Worm (Caenorhabditis elegans) whole organism, late embryonic: Measurements from ENCODE around the gene dct-7.
A peak's percentile ranks its signal among the peaks of the same experiment; 100 is the strongest.

Experiments used
- F13H6.1 ChIP-seq: sonication (generic microtip); optimal IDR thresholded peaks from 2 replicates; lab custom pipeline; 2016; ENCODE audit warnings: missing genetic modification characterization, missing compliant biosample characterization
- K09A11.1 ChIP-seq: sonication (generic microtip); optimal IDR thresholded peaks from 2 replicates; lab custom pipeline; 2017; ENCODE audit warnings: antibody characterized with exemption, mild to moderate bottlenecking, missing genetic modification characterization, missing compliant biosample characterization; ENCODE audit not compliant: insufficient read depth
- T23F11.4 ChIP-seq: fragments of 200-800 bp; sonication (Bioruptor generic); optimal IDR thresholded peaks from 2 replicates; lab custom pipeline; 2018; ENCODE audit warnings: mild to moderate bottlenecking, missing genetic modification characterization, missing compliant biosample characterization
- Y22D7AL.16 ChIP-seq: sonication (generic microtip); optimal IDR thresholded peaks from 2 replicates; lab custom pipeline; 2016; ENCODE audit warnings: missing genetic modification characterization, missing compliant biosample characterization
- ahr-1 ChIP-seq: sonication (generic microtip); optimal IDR thresholded peaks from 2 replicates; lab custom pipeline; 2016; ENCODE audit warnings: missing genetic modification characterization, missing compliant biosample characterization
- ama-1 ChIP-seq: fragments of 150-350 bp; optimal IDR thresholded peaks from 2 replicates; lab custom pipeline; 2014
- ceh-14 ChIP-seq: sonication (generic microtip); optimal IDR thresholded peaks from 2 replicates; lab custom pipeline; 2016; ENCODE audit warnings: missing genotype, missing genetic modification characterization, missing compliant biosample characterization
- ceh-18 ChIP-seq: sonication (generic microtip); optimal IDR thresholded peaks from 2 replicates; lab custom pipeline; 2016; ENCODE audit warnings: missing genetic modification characterization, missing compliant biosample characterization
- ceh-24 ChIP-seq: sonication (generic microtip); optimal IDR thresholded peaks from 2 replicates; lab custom pipeline; 2016; ENCODE audit warnings: mild to moderate bottlenecking, missing genetic modification characterization, missing compliant biosample characterization
- ceh-30 ChIP-seq: fragments of 150-350 bp; optimal IDR thresholded peaks from 2 replicates; lab custom pipeline; 2014; ENCODE audit warnings: missing biosample characterization, missing genetic modification characterization
- ceh-31 ChIP-seq: sonication (generic microtip); optimal IDR thresholded peaks from 2 replicates; lab custom pipeline; 2016; ENCODE audit warnings: missing genetic modification characterization, missing compliant biosample characterization
- ceh-6 ChIP-seq: fragments of 200-800 bp; sonication (Bioruptor generic); optimal IDR thresholded peaks from 2 replicates; lab custom pipeline; 2018; ENCODE audit warnings: mild to moderate bottlenecking, missing genetic modification characterization, missing compliant biosample characterization
- ceh-9 ChIP-seq: sonication (generic microtip); optimal IDR thresholded peaks from 2 replicates; lab custom pipeline; 2016; ENCODE audit warnings: mild to moderate bottlenecking, missing genetic modification characterization, inconsistent platforms, missing compliant biosample characterization
- che-1 ChIP-seq: sonication (generic microtip); optimal IDR thresholded peaks from 2 replicates; lab custom pipeline; 2016; ENCODE audit warnings: mild to moderate bottlenecking, missing genetic modification characterization, missing compliant biosample characterization
- elt-2 ChIP-seq: sonication (generic microtip); optimal IDR thresholded peaks from 2 replicates; lab custom pipeline; 2016; ENCODE audit warnings: missing genetic modification reagents, missing genetic modification characterization, missing compliant biosample characterization
- elt-4 ChIP-seq: sonication (generic microtip); optimal IDR thresholded peaks from 2 replicates; lab custom pipeline; 2016; ENCODE audit warnings: missing genetic modification characterization, missing compliant biosample characterization
- eyg-1 ChIP-seq: sonication (generic microtip); optimal IDR thresholded peaks from 2 replicates; lab custom pipeline; 2016; ENCODE audit warnings: missing genotype, missing genetic modification characterization, missing compliant biosample characterization
- fax-1 ChIP-seq: sonication (generic microtip); optimal IDR thresholded peaks from 2 replicates; lab custom pipeline; 2016; ENCODE audit warnings: missing genotype, missing genetic modification characterization, missing compliant biosample characterization
- fkh-10 ChIP-seq: fragments of 150-350 bp; optimal IDR thresholded peaks from 2 replicates; lab custom pipeline; 2014; ENCODE audit warnings: missing biosample characterization, missing genetic modification reagents, missing genetic modification characterization
- fkh-6 ChIP-seq: sonication (generic microtip); optimal IDR thresholded peaks from 2 replicates; lab custom pipeline; 2016; ENCODE audit warnings: missing genetic modification characterization, missing compliant biosample characterization
- hlh-15 ChIP-seq: sonication (generic microtip); optimal IDR thresholded peaks from 2 replicates; lab custom pipeline; 2016; ENCODE audit warnings: missing genetic modification characterization, missing compliant biosample characterization
- lim-6 ChIP-seq: sonication (generic microtip); optimal IDR thresholded peaks from 2 replicates; lab custom pipeline; 2016; ENCODE audit warnings: missing genetic modification characterization, missing compliant biosample characterization
- lin-11 ChIP-seq: fragments of 200-800 bp; sonication (Bioruptor generic); optimal IDR thresholded peaks from 2 replicates; lab custom pipeline; 2018; ENCODE audit warnings: mild to moderate bottlenecking, missing genetic modification characterization, missing compliant biosample characterization
- mec-3 ChIP-seq: sonication (generic microtip); optimal IDR thresholded peaks from 2 replicates; lab custom pipeline; 2016; ENCODE audit warnings: borderline replicate concordance, missing genetic modification characterization, missing compliant biosample characterization
- nhr-11 ChIP-seq: fragments of 150-350 bp; optimal IDR thresholded peaks from 2 replicates; lab custom pipeline; 2014; ENCODE audit warnings: missing biosample characterization, missing genetic modification characterization
- pha-2 ChIP-seq: sonication (generic microtip); optimal IDR thresholded peaks from 2 replicates; lab custom pipeline; 2017; ENCODE audit warnings: mild to moderate bottlenecking, missing genetic modification characterization, missing compliant biosample characterization
- ref-2 ChIP-seq: sonication (generic microtip); optimal IDR thresholded peaks from 2 replicates; lab custom pipeline; 2016; ENCODE audit warnings: missing genetic modification characterization, missing compliant biosample characterization
- sdc-2 ChIP-seq: sonication (generic microtip); optimal IDR thresholded peaks from 2 replicates; lab custom pipeline; 2016; ENCODE audit warnings: missing genotype, missing genetic modification characterization, missing compliant biosample characterization
- unc-3 ChIP-seq, 2 experiments: fragments of 200-800 bp in 1 of 2; sonication (Bioruptor generic) in 1 of 2; sonication (generic microtip) in 1 of 2; conservative IDR thresholded peaks in 1 of 2; optimal IDR thresholded peaks in 1 of 2; 2 replicates each; pipeline versions ENCODE4 v1.3.6 to Lab custom; 2016 to 2022; ENCODE audit warnings: missing compliant biosample characterization in 2 of 2, missing genetic modification characterization in 2 of 2, missing genetic modification reagents in 1 of 2
- unc-86 ChIP-seq: sonication (generic microtip); optimal IDR thresholded peaks from 2 replicates; lab custom pipeline; 2016; ENCODE audit warnings: missing genetic modification characterization, missing compliant biosample characterization
- zip-5 ChIP-seq: sonication (generic microtip); optimal IDR thresholded peaks from 2 replicates; lab custom pipeline; 2016; ENCODE audit warnings: missing genetic modification characterization, missing compliant biosample characterization
- ztf-16 ChIP-seq: sonication (generic microtip); optimal IDR thresholded peaks from 2 replicates; lab custom pipeline; 2017; ENCODE audit warnings: missing genetic modification characterization, missing compliant biosample characterization

Gene dct-7

DNA sequence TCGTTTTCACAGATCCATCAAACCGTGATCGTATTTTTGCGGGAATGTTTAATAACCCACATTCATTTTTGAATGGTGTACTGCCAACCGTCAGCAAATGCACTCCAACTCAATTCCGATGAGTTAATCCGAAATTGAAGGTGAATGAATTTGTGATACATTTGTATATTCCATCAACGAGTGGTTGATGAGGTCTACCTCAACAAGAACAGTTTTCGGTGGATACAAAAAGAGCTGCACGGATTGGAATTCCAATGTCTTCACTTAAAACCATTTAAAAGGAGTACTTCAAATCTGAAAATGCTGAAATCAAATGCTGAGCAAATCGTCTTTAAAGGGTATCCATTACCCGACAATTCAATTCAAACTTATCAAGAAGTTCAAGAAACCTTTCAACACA, 1.1 kb downstream of the dct-7 start, which contains the start of gene F15E6.5:
F15E6.5 (plus strand) TSS at position 301 of the 400 bp plus-strand sequence.
- TF ChIP-seq pha-2 (tag; lab: Kevin White, UChicago) (no peak), ceh-9 (no peak), eyg-1 (no peak), fkh-10 (no peak), fax-1 (tag; lab: Kevin White, UChicago) (no peak), lim-6 (no peak), T23F11.4 (GFP tag; lab: Kevin White, UChicago) (no peak), nhr-11 (tag; lab: Kevin White, UChicago) (no peak)

DNA sequence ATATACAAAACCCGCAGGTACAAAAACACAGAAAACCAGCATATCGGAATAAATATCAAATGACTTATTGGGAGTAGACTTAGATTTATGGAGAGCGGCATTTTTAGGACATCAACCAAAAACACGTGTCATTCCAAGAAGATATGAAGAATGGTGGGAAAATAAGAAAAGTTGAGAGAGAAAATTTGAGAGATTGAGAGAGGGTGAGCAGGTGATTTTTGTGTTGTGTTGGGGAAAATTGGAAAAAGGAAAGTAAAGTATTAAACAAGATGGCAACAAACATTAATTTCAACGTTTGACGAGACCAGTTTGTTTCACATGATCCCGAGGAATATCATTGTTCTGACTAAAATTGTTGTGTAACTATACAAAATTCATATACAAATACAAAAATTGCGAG, 2.0 kb downstream of the dct-7 start, which contains the start of gene srv-4:
srv-4 (minus strand) TSS at position 101 of the 400 bp plus-strand sequence.
- TF ChIP-seq unc-3 (GFP tag; conservative IDR thresholded peaks at IDR 0.05; lab: Robert Waterston, UW): no peak
- no peak for TF ChIP-seq unc-3 (tag; optimal IDR thresholded peaks at IDR 0.05; lab: Kevin White, UChicago)
- no peak for TF ChIP-seq zip-5 (tag; lab: Kevin White, UChicago)
- no peak for TF ChIP-seq sdc-2
- TF ChIP-seq ceh-6 (GFP tag; lab: Kevin White, UChicago): no peak
- TF ChIP-seq ceh-30 (tag; lab: Kevin White, UChicago): no peak
- TF ChIP-seq ceh-14: no peak
- no peak for TF ChIP-seq lim-6

DNA sequence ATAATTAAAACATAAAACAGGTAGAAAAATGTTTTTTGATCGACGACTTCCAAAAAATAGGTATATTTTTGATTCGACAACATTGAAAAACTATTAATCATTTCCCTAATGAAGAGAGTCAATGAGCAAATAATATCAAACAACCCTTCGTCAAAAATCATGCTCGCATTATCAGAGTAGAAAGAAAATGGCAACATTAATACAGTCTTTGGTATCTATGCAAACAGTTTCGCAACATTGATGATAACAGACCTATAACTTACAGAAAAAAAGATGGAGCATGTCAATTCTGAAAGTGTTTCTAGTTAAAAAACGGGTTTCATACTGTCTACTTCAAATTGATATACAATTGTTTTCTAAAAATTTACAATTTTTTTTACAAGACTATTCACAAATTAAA, 5.4 kb downstream of the dct-7 start:
- TF ChIP-seq elt-2 (tag; lab: Kevin White, UChicago) (peak; percentile 42), ceh-18 (tag; lab: Kevin White, UChicago) (no peak)

DNA sequence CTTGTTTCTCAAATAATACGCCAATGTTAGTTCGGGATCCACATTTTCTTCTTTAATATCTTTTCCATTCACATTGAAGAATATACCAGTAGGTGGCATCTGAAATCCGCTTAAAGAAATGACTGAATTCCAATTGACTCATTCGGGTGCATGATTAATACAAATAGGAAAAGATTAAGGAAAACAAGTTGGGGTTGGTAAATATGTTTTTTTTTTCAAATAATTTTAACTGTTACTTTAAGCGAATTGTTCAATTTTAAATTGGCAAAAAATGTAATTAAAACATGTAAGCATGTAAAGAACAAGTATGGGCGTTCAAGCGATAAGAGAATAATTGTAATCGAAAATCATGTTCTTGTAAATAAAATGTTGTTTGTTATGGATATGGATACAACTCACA, 6.4 kb downstream of the dct-7 start, which contains the start of gene F15E6.6:
F15E6.6 (minus strand) TSS at position 101 of the 400 bp plus-strand sequence.
- TF ChIP-seq ama-1 (lab: Kevin White, UChicago): no peak

DNA sequence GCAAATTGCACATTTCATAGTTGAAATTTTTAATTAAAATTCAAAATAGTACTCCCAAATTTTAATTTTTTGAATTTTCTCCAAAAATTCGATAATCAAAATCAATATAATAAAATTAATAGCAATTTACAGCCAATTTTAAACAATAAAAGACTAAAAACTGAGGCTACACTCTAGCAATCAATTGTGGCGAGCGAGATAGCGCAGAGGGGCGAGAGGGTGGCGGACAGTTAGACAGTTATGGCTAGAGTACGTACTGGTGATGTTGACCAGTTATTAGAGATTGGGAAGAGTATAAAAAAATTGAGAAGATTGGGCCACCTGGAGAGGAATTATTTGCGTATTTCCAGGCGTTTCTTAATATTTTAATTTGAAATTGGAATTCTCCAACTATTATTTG, 12.7 kb downstream of the dct-7 start, which contains the start of gene nhr-78:
nhr-78 (minus strand) TSS at position 182 of the 400 bp plus-strand sequence.
- TF ChIP-seq F13H6.1 (tag; lab: Kevin White, UChicago): no peak
- no peak for TF ChIP-seq elt-4 (tag; lab: Kevin White, UChicago)
- TF ChIP-seq lin-11 (tag; lab: Kevin White, UChicago): no peak
- TF ChIP-seq K09A11.1 (tag; lab: Kevin White, UChicago): no peak

DNA sequence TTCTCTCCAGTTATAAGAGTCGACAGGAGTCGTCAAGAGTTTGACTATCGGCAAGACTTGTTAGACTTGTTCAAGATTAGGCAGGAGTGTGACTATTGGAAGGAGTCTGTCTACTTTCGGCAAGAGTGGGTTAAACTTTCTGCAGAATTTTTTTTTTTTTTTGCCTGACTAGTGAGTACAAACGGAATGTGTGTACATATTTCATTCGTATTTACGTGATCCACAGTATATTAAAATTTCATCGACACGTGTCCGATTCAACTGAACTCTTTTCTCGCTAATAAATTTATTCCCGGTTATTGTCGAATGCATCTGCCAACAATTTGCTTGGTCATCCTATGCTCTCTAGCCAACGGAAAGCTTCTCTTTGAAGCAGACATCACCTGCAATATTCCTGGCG, 18.2 kb downstream of the dct-7 start, which contains the start of gene F36A4.1:
F36A4.1 (plus strand) TSS at position 301 of the 400 bp plus-strand sequence.
- TF ChIP-seq che-1 (tag; lab: Kevin White, UChicago): no peak
- no peak for TF ChIP-seq hlh-15 (tag; lab: Kevin White, UChicago)
- TF ChIP-seq ceh-31: no peak
- no peak for TF ChIP-seq unc-86

DNA sequence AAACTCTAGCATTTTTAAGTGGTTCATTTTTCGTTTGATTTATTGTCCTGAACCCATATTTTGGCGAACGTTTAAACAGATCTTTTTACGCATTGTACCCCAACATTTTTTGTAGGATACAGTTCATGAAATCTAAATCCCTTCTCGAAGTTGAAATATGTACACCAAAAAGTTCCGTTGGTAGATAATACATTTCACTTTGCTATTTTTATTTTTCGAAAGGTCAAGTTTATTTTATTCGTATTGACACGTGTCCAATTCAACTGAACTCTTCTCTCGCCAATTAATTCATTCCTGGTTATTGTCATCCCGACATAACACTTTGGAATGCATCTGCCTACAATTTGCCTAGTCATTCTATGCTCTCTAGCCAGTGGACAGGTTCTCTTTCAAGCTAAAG, 19.4 kb downstream of the dct-7 start, which contains the start of gene F36A4.2:
F36A4.2 (plus strand) TSS at position 301 of the 400 bp plus-strand sequence.
- no peak for TF ChIP-seq ama-1 (lab: Kevin White, UChicago)
- TF ChIP-seq nhr-11 (tag; lab: Kevin White, UChicago): no peak
- no peak for TF ChIP-seq eyg-1
- TF ChIP-seq unc-86: no peak
- TF ChIP-seq Y22D7AL.16 (tag; lab: Kevin White, UChicago): no peak
- TF ChIP-seq unc-3 (GFP tag; conservative IDR thresholded peaks at IDR 0.05; lab: Robert Waterston, UW): no peak
- no peak for TF ChIP-seq unc-3 (tag; optimal IDR thresholded peaks at IDR 0.05; lab: Kevin White, UChicago)
- no peak for TF ChIP-seq ref-2 (tag; lab: Kevin White, UChicago)
- no peak for TF ChIP-seq ztf-16 (tag; lab: Kevin White, UChicago)
- no peak for TF ChIP-seq zip-5 (tag; lab: Kevin White, UChicago)
- no peak for TF ChIP-seq fkh-6 (tag; lab: Kevin White, UChicago)
- TF ChIP-seq pha-2 (tag; lab: Kevin White, UChicago): no peak
- no peak for TF ChIP-seq ceh-24 (tag; lab: Kevin White, UChicago)
- TF ChIP-seq ahr-1 (tag; lab: Kevin White, UChicago): no peak
- no peak for TF ChIP-seq mec-3
- no peak for TF ChIP-seq K09A11.1 (tag; lab: Kevin White, UChicago)
